Worm (Caenorhabditis elegans) whole organism, L4 larva: ENCODE data around the gene H03G16.6.
A peak's percentile ranks its signal among the peaks of the same experiment; 100 is the strongest.

ENCODE experiments used
- T26A8.4 ChIP-seq: fragments of 200-800 bp; sonication (Bioruptor generic); IDR thresholded peaks from 2 replicates; pipeline ENCODE4 v1.3.6; 2022; ENCODE audit warnings: missing genetic modification characterization, missing compliant biosample characterization
- Y48G9A.11 ChIP-seq: fragments of 200-800 bp; sonication (Bioruptor generic); IDR thresholded peaks from 2 replicates; pipeline ENCODE4 v1.3.6; 2022; ENCODE audit warnings: missing genetic modification reagents, missing genetic modification characterization, missing compliant biosample characterization
- Y75B8A.6 ChIP-seq: fragments of 200-800 bp; sonication (Bioruptor generic); IDR thresholded peaks from 2 replicates; pipeline ENCODE4 v1.3.6; 2022; ENCODE audit warnings: missing genetic modification reagents, missing genetic modification characterization, missing compliant biosample characterization
- aha-1 ChIP-seq: fragments of 150-350 bp; peaks from one replicate; lab custom pipeline; 2014; ENCODE audit warnings: missing biosample characterization, missing genetic modification characterization
- ama-1 ChIP-seq: fragments of 150-350 bp; optimal IDR thresholded peaks from 2 replicates; lab custom pipeline; 2014; ENCODE audit warnings: inconsistent platforms, mixed read lengths
- attf-4 ChIP-seq: sonication (generic microtip); optimal IDR thresholded peaks from 3 replicates; lab custom pipeline; 2017; ENCODE audit warnings: missing biosample characterization, missing genetic modification characterization
- ceh-62 ChIP-seq: sonication (generic microtip); optimal IDR thresholded peaks from 2 replicates; lab custom pipeline; 2017; ENCODE audit warnings: missing biosample characterization, missing genetic modification characterization
- ceh-82 ChIP-seq: sonication (generic microtip); optimal IDR thresholded peaks from 2 replicates; lab custom pipeline; 2017; ENCODE audit warnings: missing biosample characterization, missing genetic modification characterization
- cey-2 ChIP-seq: sonication (generic microtip); optimal IDR thresholded peaks from 3 replicates; lab custom pipeline; 2017; ENCODE audit warnings: missing genetic modification characterization, mild to moderate bottlenecking, missing compliant biosample characterization, antibody characterized with exemption, borderline replicate concordance; ENCODE audit not compliant: insufficient read depth
- daf-12 ChIP-seq: fragments of 150-350 bp; optimal IDR thresholded peaks from 2 replicates; lab custom pipeline; 2014; ENCODE audit warnings: missing biosample characterization, missing genetic modification reagents, missing genetic modification characterization
- daf-19 ChIP-seq: fragments of 200-800 bp; sonication (Bioruptor generic); conservative IDR thresholded peaks from 2 replicates; pipeline ENCODE4 v1.3.6; 2022; ENCODE audit warnings: missing genetic modification characterization, missing compliant biosample characterization
- dmd-8 ChIP-seq: fragments of 200-800 bp; sonication (Bioruptor generic); IDR thresholded peaks from 2 replicates; pipeline ENCODE4 v1.3.6; 2022; ENCODE audit warnings: missing genetic modification characterization, missing compliant biosample characterization
- dmd-9 ChIP-seq: fragments of 200-800 bp; sonication (Bioruptor generic); IDR thresholded peaks from 2 replicates; pipeline ENCODE4 v1.3.6; 2022; ENCODE audit warnings: missing genetic modification reagents, missing genetic modification characterization, missing compliant biosample characterization
- duxl-1 ChIP-seq: sonication (generic microtip); optimal IDR thresholded peaks from 2 replicates; lab custom pipeline; 2016; ENCODE audit warnings: mild to moderate bottlenecking, missing genetic modification characterization, moderate library complexity, missing compliant biosample characterization; ENCODE audit not compliant: poor library complexity
- dve-1 ChIP-seq: sonication (generic microtip); optimal IDR thresholded peaks from 2 replicates; lab custom pipeline; 2017; ENCODE audit warnings: antibody characterized with exemption, mild to moderate bottlenecking, missing genetic modification characterization, missing compliant biosample characterization; ENCODE audit not compliant: insufficient read depth
- egl-43 ChIP-seq: fragments of 200-800 bp; sonication (Bioruptor generic); IDR thresholded peaks from 2 replicates; pipeline ENCODE4 v1.3.6; 2022; ENCODE audit warnings: missing genetic modification reagents, missing genetic modification characterization, missing compliant biosample characterization
- fos-1 ChIP-seq: fragments of 150-350 bp; optimal IDR thresholded peaks from 2 replicates; lab custom pipeline; 2014; ENCODE audit warnings: missing biosample characterization, missing genetic modification characterization
- hif-1 ChIP-seq, 2 experiments: sonication (generic microtip); optimal IDR thresholded peaks; 2 replicates each; lab custom pipeline; 2016 to 2017; ENCODE audit warnings: missing compliant biosample characterization in 2 of 2, missing genetic modification characterization in 2 of 2, missing genetic modification reagents in 2 of 2, missing genotype in 2 of 2, mild to moderate bottlenecking in 1 of 2
- hmg-1.1 ChIP-seq: fragments of 200-800 bp; sonication (Bioruptor generic); IDR thresholded peaks from 2 replicates; pipeline ENCODE4 v1.3.6; 2022; ENCODE audit warnings: missing genetic modification reagents, missing genetic modification characterization, missing compliant biosample characterization
- lin-13 ChIP-seq: fragments of 150-350 bp; optimal IDR thresholded peaks from 2 replicates; lab custom pipeline; 2014; ENCODE audit warnings: missing biosample characterization, missing genetic modification reagents, missing genetic modification characterization
- lin-15B ChIP-seq: fragments of 150-350 bp; sonication (generic microtip); optimal IDR thresholded peaks from 3 replicates; lab custom pipeline; 2014; ENCODE audit warnings: missing biosample characterization, missing genetic modification characterization
- lin-38 ChIP-seq: fragments of 200-800 bp; sonication (Bioruptor generic); IDR thresholded peaks from 2 replicates; pipeline ENCODE4 v1.3.6; 2022; ENCODE audit warnings: missing genetic modification reagents, missing genetic modification characterization, missing compliant biosample characterization
- lin-39 ChIP-seq: fragments of 150-350 bp; optimal IDR thresholded peaks from 2 replicates; lab custom pipeline; 2014; ENCODE audit warnings: missing biosample characterization, missing genetic modification reagents, missing genetic modification characterization
- lsy-2 ChIP-seq, 2 experiments: fragments of 150-350 bp in 1 of 2; sonication (generic microtip) in 1 of 2; optimal IDR thresholded peaks; 2 replicates each; lab custom pipeline; 2014 to 2017; ENCODE audit warnings: missing biosample characterization in 2 of 2, missing genetic modification characterization in 2 of 2
- madf-9 ChIP-seq: fragments of 200-800 bp; sonication (Bioruptor generic); conservative IDR thresholded peaks from 2 replicates; pipeline ENCODE4 v1.3.6; 2022; ENCODE audit warnings: missing genetic modification reagents, missing genetic modification characterization, missing compliant biosample characterization
- mes-2 ChIP-seq: sonication (generic microtip); optimal IDR thresholded peaks from 2 replicates; lab custom pipeline; 2016; ENCODE audit warnings: missing genotype, mild to moderate bottlenecking, missing genetic modification characterization, missing compliant biosample characterization; ENCODE audit not compliant: poor library complexity, severe bottlenecking
- mxl-3 ChIP-seq: fragments of 200-800 bp; sonication (Bioruptor generic); optimal IDR thresholded peaks from 2 replicates; lab custom pipeline; 2018; ENCODE audit warnings: mild to moderate bottlenecking, missing genetic modification characterization, missing compliant biosample characterization
- nhr-10 ChIP-seq: fragments of 150-350 bp; optimal IDR thresholded peaks from 2 replicates; lab custom pipeline; 2014; ENCODE audit warnings: missing biosample characterization, missing genetic modification characterization
- nhr-102 ChIP-seq: sonication (generic microtip); optimal IDR thresholded peaks from 2 replicates; lab custom pipeline; 2016; ENCODE audit warnings: mild to moderate bottlenecking, missing genetic modification characterization, moderate library complexity, missing compliant biosample characterization
- nhr-237 ChIP-seq: sonication (generic microtip); optimal IDR thresholded peaks from 2 replicates; lab custom pipeline; 2017; ENCODE audit warnings: missing biosample characterization, missing genetic modification characterization
- nhr-25 ChIP-seq: sonication (generic microtip); optimal IDR thresholded peaks from 2 replicates; lab custom pipeline; 2017; ENCODE audit warnings: missing genetic modification characterization, mild to moderate bottlenecking, missing compliant biosample characterization, antibody characterized with exemption, moderate library complexity, borderline replicate concordance; ENCODE audit not compliant: insufficient read depth
- nhr-28 ChIP-seq: fragments of 150-350 bp; optimal IDR thresholded peaks from 2 replicates; lab custom pipeline; 2014; ENCODE audit warnings: missing biosample characterization, missing genetic modification characterization
- nhr-42 ChIP-seq: fragments of 200-800 bp; sonication (Bioruptor generic); IDR thresholded peaks from 2 replicates; pipeline ENCODE4 v1.3.6; 2022; ENCODE audit warnings: missing genetic modification characterization, missing compliant biosample characterization
- nhr-48 ChIP-seq: sonication (generic microtip); optimal IDR thresholded peaks from 2 replicates; lab custom pipeline; 2016; ENCODE audit warnings: mild to moderate bottlenecking, missing genetic modification characterization, missing compliant biosample characterization
- nhr-77 ChIP-seq: fragments of 150-350 bp; optimal IDR thresholded peaks from 2 replicates; lab custom pipeline; 2014; ENCODE audit warnings: missing biosample characterization, missing genetic modification characterization
- pha-4 ChIP-seq, 2 experiments: fragments of 150-350 bp in 1 of 2; fragments of 200-800 bp in 1 of 2; sonication (Bioruptor generic) in 1 of 2; IDR thresholded peaks in 1 of 2; optimal IDR thresholded peaks in 1 of 2; 2 replicates each; pipeline versions ENCODE4 v1.3.6 to Lab custom; 2014 to 2022; ENCODE audit warnings: missing genetic modification characterization in 2 of 2, missing genetic modification reagents in 2 of 2, missing biosample characterization in 1 of 2, missing compliant biosample characterization in 1 of 2
- php-3 ChIP-seq: fragments of 200-800 bp; sonication (Bioruptor generic); IDR thresholded peaks from 2 replicates; pipeline ENCODE4 v1.3.6; 2022; ENCODE audit warnings: missing genetic modification reagents, missing genetic modification characterization, missing compliant biosample characterization
- rbr-2 ChIP-seq: sonication (generic microtip); optimal IDR thresholded peaks from 2 replicates; lab custom pipeline; 2016; ENCODE audit warnings: missing genotype, missing genetic modification characterization, missing compliant biosample characterization
- saeg-2 ChIP-seq: fragments of 200-800 bp; sonication (Bioruptor generic); IDR thresholded peaks from 2 replicates; pipeline ENCODE4 v1.3.6; 2022; ENCODE audit warnings: missing genetic modification reagents, missing genetic modification characterization, missing compliant biosample characterization
- sdz-12 ChIP-seq: fragments of 200-800 bp; sonication (Bioruptor generic); optimal IDR thresholded peaks from 2 replicates; lab custom pipeline; 2018; ENCODE audit warnings: mild to moderate bottlenecking, missing genetic modification characterization, missing compliant biosample characterization
- snpc-4 ChIP-seq: fragments of 150-350 bp; optimal IDR thresholded peaks from 2 replicates; lab custom pipeline; 2014; ENCODE audit warnings: missing biosample characterization, missing genetic modification characterization
- unc-130 ChIP-seq: sonication (generic microtip); optimal IDR thresholded peaks from 2 replicates; lab custom pipeline; 2016; ENCODE audit warnings: missing genetic modification reagents, missing genetic modification characterization, missing compliant biosample characterization
- unc-62 ChIP-seq, 3 experiments: fragments of 150-350 bp in 1 of 3; sonication (generic microtip); optimal IDR thresholded peaks in 2 of 3; peaks in 1 of 3; 1 replicate in 1 of 3; 2 replicates in 2 of 3; lab custom pipeline; 2014 to 2017; ENCODE audit warnings: missing biosample characterization in 3 of 3, missing genetic modification characterization in 3 of 3, missing genetic modification reagents in 3 of 3, missing genotype in 1 of 3
- vab-7 ChIP-seq: fragments of 200-800 bp; sonication (Bioruptor generic); IDR thresholded peaks from 2 replicates; pipeline ENCODE4 v1.3.6; 2022; ENCODE audit warnings: missing genetic modification reagents, missing genetic modification characterization, missing compliant biosample characterization
- zag-1 ChIP-seq: fragments of 150-350 bp; optimal IDR thresholded peaks from 2 replicates; lab custom pipeline; 2014; ENCODE audit warnings: missing biosample characterization, missing genetic modification characterization
- zfp-3 ChIP-seq: fragments of 200-800 bp; sonication (Bioruptor generic); conservative IDR thresholded peaks from 2 replicates; pipeline ENCODE4 v1.3.6; 2022; ENCODE audit warnings: missing genetic modification reagents, missing genetic modification characterization, missing compliant biosample characterization

The H03G16.6 gene

ce11 chrX:15073479-15073878 lies 21.0 kb downstream of the H03G16.6 start:
- no peak for TF ChIP-seq dmd-9
- no peak for TF ChIP-seq saeg-2 (GFP tag; lab: Robert Waterston, UW)
- TF ChIP-seq snpc-4 (tag; lab: Kevin White, UChicago) = peak; percentile 47
- no peak for TF ChIP-seq dmd-8 (GFP tag; lab: Robert Waterston, UW)
- no peak for TF ChIP-seq cey-2 (tag; lab: Kevin White, UChicago)
- no peak for TF ChIP-seq madf-9 (GFP tag; lab: Robert Waterston, UW)
- TF ChIP-seq lin-15B = no peak
- peak; percentile 34 for TF ChIP-seq mes-2 (tag; lab: Kevin White, UChicago)
- no peak for TF ChIP-seq lin-39 (tag; lab: Kevin White, UChicago)

ce11 chrX:15075170-15075569 lies 22.7 kb downstream of the H03G16.6 start:
- TF ChIP-seq nhr-77 (tag; lab: Kevin White, UChicago) (no peak), mxl-3 (GFP tag; lab: Kevin White, UChicago) (no peak), zfp-3 (GFP tag; lab: Robert Waterston, UW) (no peak), vab-7 (GFP tag; lab: Robert Waterston, UW) (no peak), duxl-1 (no peak), lin-39 (tag; lab: Kevin White, UChicago) (no peak), rbr-2 (tag; lab: Kevin White, UChicago) (no peak), mes-2 (tag; lab: Kevin White, UChicago) (no peak), Y48G9A.11 (GFP tag; lab: Robert Waterston, UW) (no peak), zag-1 (no peak), saeg-2 (GFP tag; lab: Robert Waterston, UW) (0 out of 2 replicates have a peak, but pooled peaks have one; percentile 10), cey-2 (tag; lab: Kevin White, UChicago) (no peak), nhr-48 (tag; lab: Kevin White, UChicago) (no peak), hif-1 (tag; optimal IDR thresholded peaks at IDR 0.05; lab: Kevin White, UChicago) (no peak), ceh-82 (tag; lab: Kevin White, UChicago) (no peak), attf-4 (tag; lab: Kevin White, UChicago) (no peak), unc-130 (GFP tag; lab: Kevin White, UChicago) (no peak), nhr-42 (0 out of 2 replicates have a peak, but pooled peaks have one; percentile 29), egl-43 (GFP tag; lab: Robert Waterston, UW) (0 out of 2 replicates have a peak, but pooled peaks have one; percentile 10), ceh-62 (tag; lab: Kevin White, UChicago) (no peak), lsy-2 (tag; optimal IDR thresholded peaks at IDR 0.05; lab: Kevin White, UChicago) (no peak), madf-9 (GFP tag; lab: Robert Waterston, UW) (no peak), pha-4 (GFP tag; IDR thresholded peaks at IDR 0.05; lab: Robert Waterston, UW) (no peak), pha-4 (tag; optimal IDR thresholded peaks at IDR 0.05; lab: Kevin White, UChicago) (no peak), nhr-237 (no peak), fos-1 (tag; lab: Kevin White, UChicago) (no peak), hmg-1.1 (peak; percentile 33; the same call in 1 of the 2 replicates), aha-1 (tag; lab: Kevin White, UChicago) (peak; percentile 53), dve-1 (no peak), dmd-9 (no peak), nhr-10 (tag; lab: Kevin White, UChicago) (no peak), snpc-4 (tag; lab: Kevin White, UChicago) (no peak)

- no peak for TF ChIP-seq lin-13 (GFP tag; lab: Kevin White, UChicago)
- peak; percentile 56 for TF ChIP-seq nhr-25 (tag; lab: Kevin White, UChicago)
- peak; percentile 30 for TF ChIP-seq nhr-102 (tag; lab: Kevin White, UChicago)
- TF ChIP-seq php-3 (GFP tag; lab: Robert Waterston, UW) = peak; percentile 46; the same call in 1 of the 2 replicates
- TF ChIP-seq ama-1 = peak; percentile 98
- peak; percentile 57 for TF ChIP-seq sdz-12 (GFP tag; lab: Kevin White, UChicago)
- TF ChIP-seq mxl-3 (GFP tag; lab: Kevin White, UChicago) = no peak
- TF ChIP-seq Y75B8A.6 = 0 out of 2 replicates have a peak, but pooled peaks have one; percentile 4
- TF ChIP-seq daf-19 (GFP tag; lab: Robert Waterston, UW) = no peak
- 0 out of 2 replicates have a peak, but pooled peaks have one; percentile 5 for TF ChIP-seq lin-38 (GFP tag; lab: Robert Waterston, UW)
- TF ChIP-seq daf-12 (tag; lab: Kevin White, UChicago) = no peak
- no peak for TF ChIP-seq vab-7 (GFP tag; lab: Robert Waterston, UW)
- peak; percentile 72 for TF ChIP-seq T26A8.4 (GFP tag; lab: Robert Waterston, UW)
- TF ChIP-seq unc-62 (GFP tag; optimal IDR thresholded peaks at IDR 0.05 in 1 of 2; lab: Kevin White, UChicago) = peak in 1 of 2 experiments; percentile 97
- TF ChIP-seq unc-62 (tag; optimal IDR thresholded peaks at IDR 0.05; lab: Kevin White, UChicago) = no peak
- TF ChIP-seq nhr-28 = peak; percentile 9
Measured at ce11 chrX:15076042-15076565, 23.6 kb downstream of the H03G16.6 start, which contains the start of the genes H40L08.3 and H40L08.9. H40L08.3 (minus strand) TSS chrX:15076092. H40L08.9 (minus strand) TSS chrX:15076480.
